Fruit fly (Drosophila melanogaster): ENCODE data around the gene CG14441.

CG14441 gene

DNA sequence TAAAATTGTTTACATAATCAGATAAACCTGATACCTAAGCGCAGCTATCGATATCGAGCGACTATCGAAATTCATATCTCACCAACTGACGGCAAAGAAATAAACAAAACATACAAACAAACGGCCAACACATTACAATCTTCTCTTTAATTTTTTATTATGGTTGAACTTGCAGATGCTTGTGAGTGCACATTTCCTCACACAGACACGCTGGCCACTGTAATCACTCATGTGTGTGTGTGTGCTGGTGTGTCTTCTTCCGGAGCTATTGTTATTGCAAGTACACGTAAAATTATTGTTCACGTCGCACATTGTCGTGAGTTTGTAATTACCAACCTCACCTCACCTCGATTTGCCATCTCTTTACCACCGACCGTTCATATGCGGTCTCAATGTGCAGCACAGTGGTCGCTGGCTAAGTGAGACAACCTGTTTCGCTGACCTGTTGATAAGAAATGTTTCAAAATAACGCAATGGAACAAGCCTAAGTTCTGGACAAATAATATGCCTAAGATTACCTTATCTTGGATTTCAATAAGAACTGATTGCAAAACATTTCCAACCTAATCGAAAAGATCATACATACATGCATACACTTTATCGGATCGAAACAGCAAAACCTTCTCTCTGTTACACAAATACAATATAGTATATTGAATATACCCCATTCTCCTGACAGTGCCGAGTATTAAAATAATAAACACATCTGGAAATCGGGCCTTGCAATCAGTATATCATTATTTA lies 5.9 kb downstream of the CG14441 start (continued):
- TF ChIP-seq CG32772 (GFP tag; IDR thresholded peaks at IDR 0.05) (no peak), jumu (GFP tag; optimal IDR thresholded peaks at IDR 0.05) (no peak), gcm (GFP tag; optimal IDR thresholded peaks at IDR 0.05) (no peak), Oaz (GFP tag; IDR thresholded peaks at IDR 0.05) (no peak), H15 (GFP tag; IDR thresholded peaks at IDR 0.05) (no peak), CG8765 (GFP tag; IDR thresholded peaks at IDR 0.05) (no peak), CG10431 (GFP tag; optimal IDR thresholded peaks at IDR 0.05) (no peak), CG3995 (GFP tag; optimal IDR thresholded peaks at IDR 0.05) (no peak), Ada2b (GFP tag; IDR thresholded peaks at IDR 0.05) (no peak), toy (GFP tag; IDR thresholded peaks at IDR 0.05) (no peak), CG12155 (GFP tag; optimal IDR thresholded peaks at IDR 0.05) (no peak), CG12299 (tag; optimal IDR thresholded peaks at IDR 0.05) (no peak), Atf3 (GFP tag; optimal IDR thresholded peaks at IDR 0.05) (no peak), mld (GFP tag; IDR thresholded peaks at IDR 0.05; ENCODE audit: partially characterized antibody) (no peak), yki (optimal IDR thresholded peaks at IDR 0.05) (no peak), Pdp1 (GFP tag; optimal IDR thresholded peaks at IDR 0.05) (peak in 1 of 2 experiments; percentile 46), Myb (GFP tag; optimal IDR thresholded peaks at IDR 0.05) (no peak), Ets65A (GFP tag) (no peak), amos (GFP tag; IDR thresholded peaks at IDR 0.05; ENCODE audit: partially characterized antibody) (no peak), CG11247 (GFP tag; IDR thresholded peaks at IDR 0.05) (no peak), Dll (GFP tag; IDR thresholded peaks at IDR 0.05; ENCODE audit: partially characterized antibody) (no peak), MBD-R2 (GFP tag; IDR thresholded peaks at IDR 0.05) (0 out of 2 replicates have a peak, but pooled peaks have one; percentile 11), Neu2 (GFP tag; optimal IDR thresholded peaks at IDR 0.05; ENCODE audit: borderline replicate concordance) (no peak), zfh2 (GFP tag; optimal IDR thresholded peaks at IDR 0.05) (no peak), CG34224 (GFP tag; IDR thresholded peaks at IDR 0.05; ENCODE audit: partially characterized antibody) (no peak), slbo (GFP tag; IDR thresholded peaks at IDR 0.05) (peak; percentile 12; the same call in 1 of the 2 replicates), CG30403 (GFP tag; optimal IDR thresholded peaks at IDR 0.05) (no peak), insv (GFP tag; optimal IDR thresholded peaks at IDR 0.05) (no peak), TFAM (GFP tag; optimal IDR thresholded peaks at IDR 0.05) (no peak), Nf-YB (GFP tag; optimal IDR thresholded peaks at IDR 0.05) (no peak), oc (tag; optimal IDR thresholded peaks at IDR 0.05) (no peak), E2f1 (GFP tag; IDR thresholded peaks at IDR 0.05) (no peak), CG4282 (GFP tag; optimal IDR thresholded peaks at IDR 0.05) (no peak), kah (GFP tag; optimal IDR thresholded peaks at IDR 0.05) (no peak), zf30C (GFP tag; optimal IDR thresholded peaks at IDR 0.05) (no peak), CG17568 (GFP tag; optimal IDR thresholded peaks at IDR 0.05) (no peak), Poxn (GFP tag; IDR thresholded peaks at IDR 0.05) (no peak), bowl (GFP tag; IDR thresholded peaks at IDR 0.05) (no peak), Usf (GFP tag; optimal IDR thresholded peaks at IDR 0.05) (no peak), CG1647 (GFP tag; optimal IDR thresholded peaks at IDR 0.05) (no peak), CG3838 (GFP tag; optimal IDR thresholded peaks at IDR 0.05) (no peak), Doc2 (GFP tag; IDR thresholded peaks at IDR 0.05) (no peak), CG3065 (GFP tag; optimal IDR thresholded peaks at IDR 0.05) (no peak), Xbp1 (GFP tag; optimal IDR thresholded peaks at IDR 0.05) (no peak), CG8290 (GFP tag; optimal IDR thresholded peaks at IDR 0.05) (no peak), CG8290 (tag; optimal IDR thresholded peaks at IDR 0.05) (peak in 1 of 2 experiments; percentile 16), Mad (GFP tag; optimal IDR thresholded peaks at IDR 0.05) (no peak), CG6272 (GFP tag; IDR thresholded peaks at IDR 0.05) (no peak), CG6854 (GFP tag; optimal IDR thresholded peaks at IDR 0.05) (no peak), pan (optimal IDR thresholded peaks at IDR 0.05) (no peak), pan (GFP tag; optimal IDR thresholded peaks at IDR 0.05 in 1 of 2, IDR thresholded peaks at IDR 0.05 in 1 of 2) (no peak), mam (GFP tag; optimal IDR thresholded peaks at IDR 0.05) (no peak)

All from whole organism, embryonic.